Fruit fly (Drosophila melanogaster) whole organism, prepupa: ENCODE measurements around the gene CG46399.

Experiments used
- Blimp-1 ChIP-seq: fragments of 200-800 bp; sonication (Bioruptor generic); optimal IDR thresholded peaks from 3 replicates; lab custom pipeline; 2017; ENCODE audit warnings: missing biosample characterization, missing genetic modification characterization, mild to moderate bottlenecking, moderate library complexity, missing genetic modification reagents
- CG11762 ChIP-seq: fragments of 200-800 bp; sonication (Bioruptor generic); optimal IDR thresholded peaks from 3 replicates; lab custom pipeline; 2016; ENCODE audit warnings: missing biosample characterization, missing genetic modification characterization; ENCODE audit not compliant: insufficient read depth
- CG15336 ChIP-seq: fragments of 200-800 bp; sonication (Bioruptor generic); IDR thresholded peaks from 2 replicates; pipeline ENCODE4 v1.3.6; 2022; ENCODE audit warnings: missing biosample characterization, missing genetic modification characterization
- CG1621 ChIP-seq: fragments of 200-800 bp; sonication (Bioruptor generic); optimal IDR thresholded peaks from 3 replicates; lab custom pipeline; 2018; ENCODE audit warnings: missing biosample characterization, mild to moderate bottlenecking, missing genetic modification characterization
- CG16779 ChIP-seq: fragments of 200-800 bp; sonication (Bioruptor generic); optimal IDR thresholded peaks from 3 replicates; lab custom pipeline; 2017; ENCODE audit warnings: missing biosample characterization, mild to moderate bottlenecking, missing genetic modification characterization
- CG3032 ChIP-seq: fragments of 200-800 bp; optimal IDR thresholded peaks from 2 replicates; lab custom pipeline; 2019; ENCODE audit warnings: missing biosample characterization, mild to moderate bottlenecking, missing genetic modification characterization, moderate library complexity
- CG32006 ChIP-seq: fragments of 200-800 bp; sonication (Bioruptor generic); optimal IDR thresholded peaks from 3 replicates; lab custom pipeline; 2017; ENCODE audit warnings: missing biosample characterization, mild to moderate bottlenecking, missing genetic modification characterization
- CG34406 ChIP-seq: fragments of 200-800 bp; sonication (Bioruptor generic); optimal IDR thresholded peaks from 3 replicates; lab custom pipeline; 2016; ENCODE audit warnings: missing biosample characterization, missing genetic modification characterization
- CG4318 ChIP-seq: fragments of 200-800 bp; sonication (Bioruptor generic); optimal IDR thresholded peaks from 3 replicates; lab custom pipeline; 2017; ENCODE audit warnings: missing biosample characterization, mild to moderate bottlenecking, missing genetic modification characterization
- CG6276 ChIP-seq: fragments of 200-800 bp; sonication (Bioruptor generic); optimal IDR thresholded peaks from 2 replicates; lab custom pipeline; 2017; ENCODE audit warnings: missing biosample characterization, mild to moderate bottlenecking, missing genetic modification characterization
- CG6808 ChIP-seq: fragments of 200-800 bp; sonication (Bioruptor generic); optimal IDR thresholded peaks from 3 replicates; lab custom pipeline; 2017; ENCODE audit warnings: missing biosample characterization, missing genetic modification characterization, mild to moderate bottlenecking, moderate library complexity, missing genetic modification reagents
- CG6854 ChIP-seq: fragments of 200-800 bp; sonication (Bioruptor generic); optimal IDR thresholded peaks from 2 replicates; lab custom pipeline; 2017; ENCODE audit warnings: missing biosample characterization, mild to moderate bottlenecking, missing genetic modification characterization
- CG8119 ChIP-seq: fragments of 200-800 bp; sonication (Bioruptor generic); IDR thresholded peaks from 3 replicates; pipeline ENCODE4 v1.3.6; 2022; ENCODE audit warnings: missing biosample characterization, missing genetic modification characterization
- CG9139 ChIP-seq: fragments of 200-800 bp; sonication (Bioruptor generic); optimal IDR thresholded peaks from 3 replicates; lab custom pipeline; 2017; ENCODE audit warnings: missing biosample characterization, mild to moderate bottlenecking, missing genetic modification characterization
- Eip75B ChIP-seq: fragments of 200-800 bp; sonication (Bioruptor generic); optimal IDR thresholded peaks from 3 replicates; lab custom pipeline; 2016; ENCODE audit warnings: missing biosample characterization, missing genetic modification characterization
- Eip78C ChIP-seq: fragments of 200-800 bp; sonication (Bioruptor generic); peaks from one replicate; lab custom pipeline; 2016; ENCODE audit warnings: missing biosample characterization, missing genetic modification characterization
- Ets21C ChIP-seq: fragments of 200-800 bp; sonication (Bioruptor generic); optimal IDR thresholded peaks from 3 replicates; lab custom pipeline; 2016; ENCODE audit warnings: missing biosample characterization, missing genetic modification characterization
- Ets96B ChIP-seq: fragments of 200-800 bp; optimal IDR thresholded peaks from 2 replicates; lab custom pipeline; 2019; ENCODE audit warnings: missing biosample characterization, mild to moderate bottlenecking, missing genetic modification characterization, moderate library complexity
- Gug ChIP-seq: fragments of 200-800 bp; sonication (Bioruptor generic); IDR thresholded peaks from 2 replicates; pipeline ENCODE4 v1.3.6; 2022; ENCODE audit warnings: missing biosample characterization, missing genetic modification characterization
- Hr38 ChIP-seq: sonication (Bioruptor generic); optimal IDR thresholded peaks from 2 replicates; lab custom pipeline; 2016; ENCODE audit warnings: missing biosample characterization, missing genetic modification characterization
- Hr39 ChIP-seq: fragments of 200-800 bp; sonication (Bioruptor generic); optimal IDR thresholded peaks from 2 replicates; lab custom pipeline; 2016; ENCODE audit warnings: missing biosample characterization, missing genetic modification characterization
- Hr4 ChIP-seq: fragments of 200-800 bp; sonication (Bioruptor generic); optimal IDR thresholded peaks from 3 replicates; lab custom pipeline; 2016; ENCODE audit warnings: missing biosample characterization, missing genetic modification characterization
- Met ChIP-seq: fragments of 200-800 bp; sonication (Bioruptor generic); optimal IDR thresholded peaks from 3 replicates; lab custom pipeline; 2016; ENCODE audit warnings: missing biosample characterization, missing genetic modification characterization
- Smox ChIP-seq: fragments of 200-800 bp; sonication (Bioruptor generic); optimal IDR thresholded peaks from 3 replicates; lab custom pipeline; 2016; ENCODE audit warnings: missing biosample characterization, missing genetic modification characterization
- Sox102F ChIP-seq: fragments of 200-800 bp; sonication (Bioruptor generic); optimal IDR thresholded peaks from 2 replicates; lab custom pipeline; 2016; ENCODE audit warnings: missing biosample characterization, mild to moderate bottlenecking, missing genetic modification characterization
- Sox14 ChIP-seq: fragments of 200-800 bp; sonication (Bioruptor generic); optimal IDR thresholded peaks from 3 replicates; lab custom pipeline; 2016; ENCODE audit warnings: missing biosample characterization, missing genetic modification characterization
- acj6 ChIP-seq: fragments of 200-800 bp; sonication (Bioruptor generic); optimal IDR thresholded peaks from 3 replicates; lab custom pipeline; 2016; ENCODE audit warnings: missing biosample characterization, missing genetic modification characterization
- cyc ChIP-seq: fragments of 200-800 bp; sonication (Bioruptor generic); optimal IDR thresholded peaks from 3 replicates; lab custom pipeline; 2016; ENCODE audit warnings: missing biosample characterization, missing genetic modification characterization
- dac ChIP-seq: fragments of 200-800 bp; sonication (Bioruptor generic); optimal IDR thresholded peaks from 2 replicates; lab custom pipeline; 2017; ENCODE audit warnings: missing biosample characterization, mild to moderate bottlenecking, missing genetic modification characterization
- eg ChIP-seq: fragments of 200-800 bp; sonication (Bioruptor generic); IDR thresholded peaks from 3 replicates; pipeline ENCODE4 v1.3.6; 2022; ENCODE audit warnings: missing biosample characterization, missing genetic modification characterization
- esn ChIP-seq: fragments of 200-800 bp; sonication (Bioruptor generic); optimal IDR thresholded peaks from 2 replicates; lab custom pipeline; 2016; ENCODE audit warnings: missing biosample characterization, mild to moderate bottlenecking, missing genetic modification characterization, moderate library complexity
- fd85E ChIP-seq: fragments of 200-800 bp; sonication (Bioruptor generic); optimal IDR thresholded peaks from 3 replicates; lab custom pipeline; 2016; ENCODE audit warnings: missing biosample characterization, missing genetic modification characterization
- fkh ChIP-seq: fragments of 200-800 bp; sonication (Bioruptor generic); optimal IDR thresholded peaks from 3 replicates; lab custom pipeline; 2017; ENCODE audit warnings: missing biosample characterization, mild to moderate bottlenecking, missing genetic modification characterization, moderate library complexity
- lz ChIP-seq: fragments of 200-800 bp; sonication (Bioruptor generic); optimal IDR thresholded peaks from 3 replicates; lab custom pipeline; 2016; ENCODE audit warnings: missing biosample characterization, missing genetic modification characterization
- pdm3 ChIP-seq: fragments of 200-800 bp; sonication (Bioruptor generic); optimal IDR thresholded peaks from 3 replicates; lab custom pipeline; 2016; ENCODE audit warnings: missing biosample characterization, missing genetic modification characterization
- salr ChIP-seq, 2 experiments: fragments of 200-800 bp; sonication (Bioruptor generic); optimal IDR thresholded peaks; 3 replicates each; lab custom pipeline; 2016 to 2018; ENCODE audit warnings: missing biosample characterization in 2 of 2, missing genetic modification characterization in 2 of 2, mild to moderate bottlenecking in 1 of 2
- spab ChIP-seq: fragments of 200-800 bp; sonication (Bioruptor generic); optimal IDR thresholded peaks from 2 replicates; lab custom pipeline; 2017; ENCODE audit warnings: missing biosample characterization, mild to moderate bottlenecking, missing genetic modification characterization, missing genetic modification reagents
- ss ChIP-seq, 2 experiments: fragments of 200-800 bp; sonication (Bioruptor generic); optimal IDR thresholded peaks; 2 replicates in 1 of 2; 3 replicates in 1 of 2; lab custom pipeline; 2017 to 2018; ENCODE audit warnings: mild to moderate bottlenecking in 2 of 2, missing biosample characterization in 2 of 2, missing genetic modification characterization in 2 of 2, moderate library complexity in 1 of 2
- svp ChIP-seq: fragments of 200-800 bp; sonication (Bioruptor generic); peaks from one replicate; lab custom pipeline; 2016; ENCODE audit warnings: missing biosample characterization, missing genetic modification characterization
- topi ChIP-seq: fragments of 200-800 bp; sonication (Bioruptor generic); optimal IDR thresholded peaks from 3 replicates; lab custom pipeline; 2016; ENCODE audit warnings: missing biosample characterization, missing genetic modification characterization
- vri ChIP-seq: fragments of 200-800 bp; sonication (Bioruptor generic); optimal IDR thresholded peaks from 3 replicates; lab custom pipeline; 2016; ENCODE audit warnings: missing biosample characterization, mild to moderate bottlenecking, missing genetic modification characterization

Gene CG46399

dm6 chrX:14840417-14840872 is 18.6 kb upstream of the CG46399 start (continued):
- peak; percentile 51; the same call in 1 of the 3 replicates for TF ChIP-seq eg
- peak; percentile 36 for TF ChIP-seq CG6276 (GFP tag; lab: Kevin White, UChicago)
- TF ChIP-seq fkh: peak; percentile 52
- no peak; the same call in 1 of the 3 replicates for TF ChIP-seq CG8119 (GFP tag; lab: Robert Waterston, UW)
- TF ChIP-seq Hr38 (GFP tag; lab: Kevin White, UChicago): no peak
- TF ChIP-seq acj6: peak; percentile 36
- TF ChIP-seq spab (GFP tag; lab: Kevin White, UChicago): peak; percentile 52
- peak; percentile 37 for TF ChIP-seq CG1621 (tag; lab: Kevin White, UChicago)
- TF ChIP-seq CG9139 (GFP tag; lab: Kevin White, UChicago): peak; percentile 42
- TF ChIP-seq CG34406 (GFP tag; lab: Kevin White, UChicago): peak; percentile 37
- TF ChIP-seq fd85E (GFP tag; lab: Kevin White, UChicago): no peak
- no peak for TF ChIP-seq vri
- peak; percentile 52 for TF ChIP-seq Eip75B (GFP tag; lab: Kevin White, UChicago)
- TF ChIP-seq salr (GFP tag; optimal IDR thresholded peaks at IDR 0.05; lab: Kevin White, UChicago): peak in 1 of 2 experiments; percentile 29
- TF ChIP-seq CG6854 (GFP tag; lab: Kevin White, UChicago): no peak
- peak; percentile 5 for TF ChIP-seq Met (GFP tag; lab: Kevin White, UChicago)
- no peak for TF ChIP-seq dac (GFP tag; lab: Kevin White, UChicago)

- TF ChIP-seq svp: peak; percentile 30
- no peak for TF ChIP-seq Sox102F (GFP tag; lab: Kevin White, UChicago)
- TF ChIP-seq, all 60 proteins: peak for 1
These were observed 17.1 kb upstream of the CG46399 start for dm6 chrX:14841893-14842505.

dm6 chrX:14844657-14845056 is 14.4 kb upstream of the CG46399 start, which contains the start of gene CG12539:
CG12539 (minus strand) TSS chrX:14844757.
- TF ChIP-seq CG4318 (GFP tag; lab: Kevin White, UChicago) (no peak), Smox (GFP tag; lab: Kevin White, UChicago) (no peak), Gug (GFP tag; lab: Robert Waterston, UW) (no peak), pdm3 (GFP tag; lab: Kevin White, UChicago) (no peak), fd85E (GFP tag; lab: Kevin White, UChicago) (no peak), Eip75B (GFP tag; lab: Kevin White, UChicago) (no peak), lz (GFP tag; lab: Kevin White, UChicago) (no peak), ss (GFP tag; optimal IDR thresholded peaks at IDR 0.05; lab: Kevin White, UChicago) (no peak)

dm6 chrX:14846116-14846614 is 12.9 kb upstream of the CG46399 start:
- TF ChIP-seq CG6808: no peak
- peak; percentile 22 for TF ChIP-seq Sox102F (GFP tag; lab: Kevin White, UChicago)
- no peak for TF ChIP-seq CG6854 (GFP tag; lab: Kevin White, UChicago)
- no peak for TF ChIP-seq Hr38 (GFP tag; lab: Kevin White, UChicago)
- TF ChIP-seq CG4318 (GFP tag; lab: Kevin White, UChicago): no peak
- TF ChIP-seq topi (GFP tag; lab: Kevin White, UChicago): peak; percentile 11
- no peak for TF ChIP-seq cyc (GFP tag; lab: Kevin White, UChicago)
- TF ChIP-seq CG16779 (tag; lab: Kevin White, UChicago): no peak
- no peak for TF ChIP-seq eg
- TF ChIP-seq Blimp-1 (GFP tag; lab: Kevin White, UChicago): no peak
- TF ChIP-seq CG11762 (GFP tag; lab: Kevin White, UChicago): no peak
- no peak for TF ChIP-seq fd85E (GFP tag; lab: Kevin White, UChicago)
- peak; percentile 29 for TF ChIP-seq Eip75B (GFP tag; lab: Kevin White, UChicago)
- TF ChIP-seq vri: no peak
- TF ChIP-seq Eip78C (GFP tag; lab: Kevin White, UChicago): peak; percentile 52
- no peak for TF ChIP-seq pdm3 (GFP tag; lab: Kevin White, UChicago)
- TF ChIP-seq svp: peak; percentile 56
- no peak for TF ChIP-seq Ets96B (tag; lab: Kevin White, UChicago)
- no peak for TF ChIP-seq Sox14 (GFP tag; lab: Kevin White, UChicago)
- no peak for TF ChIP-seq CG32006 (GFP tag; lab: Kevin White, UChicago)
- TF ChIP-seq CG15336: no peak
- TF ChIP-seq esn: peak; percentile 18
- no peak for TF ChIP-seq spab (GFP tag; lab: Kevin White, UChicago)
- TF ChIP-seq fkh: no peak
- no peak for TF ChIP-seq acj6
- TF ChIP-seq CG34406 (GFP tag; lab: Kevin White, UChicago): peak; percentile 20
- TF ChIP-seq Ets21C (GFP tag; lab: Kevin White, UChicago): no peak
- no peak for TF ChIP-seq salr (GFP tag; optimal IDR thresholded peaks at IDR 0.05; lab: Kevin White, UChicago)
- no peak for TF ChIP-seq CG8119 (GFP tag; lab: Robert Waterston, UW)
- no peak for TF ChIP-seq CG3032 (tag; lab: Kevin White, UChicago)
- TF ChIP-seq Hr4 (GFP tag; lab: Kevin White, UChicago): no peak
- no peak for TF ChIP-seq Hr39 (GFP tag; lab: Kevin White, UChicago)
